Fruit fly (Drosophila melanogaster) whole organism, prepupa: ENCODE data around the gene CG10063.
A peak's percentile ranks its signal among the peaks of the same experiment; 100 is the strongest.

Experiments used
- CG10669 ChIP-seq: fragments of 200-800 bp; sonication (Bioruptor generic); optimal IDR thresholded peaks from 3 replicates; lab custom pipeline; 2018; ENCODE audit warnings: missing biosample characterization, mild to moderate bottlenecking, missing genetic modification characterization, moderate library complexity
- CG11762 ChIP-seq: fragments of 200-800 bp; sonication (Bioruptor generic); optimal IDR thresholded peaks from 3 replicates; lab custom pipeline; 2016; ENCODE audit warnings: missing biosample characterization, missing genetic modification characterization; ENCODE audit not compliant: insufficient read depth
- CG11902 ChIP-seq: fragments of 200-800 bp; sonication (Bioruptor generic); optimal IDR thresholded peaks from 3 replicates; lab custom pipeline; 2016; ENCODE audit warnings: missing biosample characterization, missing genetic modification characterization
- CG1621 ChIP-seq: fragments of 200-800 bp; sonication (Bioruptor generic); optimal IDR thresholded peaks from 3 replicates; lab custom pipeline; 2018; ENCODE audit warnings: missing biosample characterization, mild to moderate bottlenecking, missing genetic modification characterization
- CG31627 ChIP-seq: fragments of 200-800 bp; sonication (Bioruptor generic); optimal IDR thresholded peaks from 3 replicates; lab custom pipeline; 2016; ENCODE audit warnings: missing biosample characterization, missing genetic modification characterization
- CG32006 ChIP-seq: fragments of 200-800 bp; sonication (Bioruptor generic); optimal IDR thresholded peaks from 3 replicates; lab custom pipeline; 2017; ENCODE audit warnings: missing biosample characterization, mild to moderate bottlenecking, missing genetic modification characterization
- CG3919 ChIP-seq: fragments of 200-800 bp; sonication (Bioruptor generic); optimal IDR thresholded peaks from 3 replicates; lab custom pipeline; 2016; ENCODE audit warnings: missing biosample characterization, missing genetic modification characterization
- CG4318 ChIP-seq: fragments of 200-800 bp; sonication (Bioruptor generic); optimal IDR thresholded peaks from 3 replicates; lab custom pipeline; 2017; ENCODE audit warnings: missing biosample characterization, mild to moderate bottlenecking, missing genetic modification characterization
- CG6792 ChIP-seq: fragments of 200-800 bp; sonication (Bioruptor generic); optimal IDR thresholded peaks from 3 replicates; lab custom pipeline; 2016; ENCODE audit warnings: missing biosample characterization, missing genetic modification characterization
- CG6854 ChIP-seq: fragments of 200-800 bp; sonication (Bioruptor generic); optimal IDR thresholded peaks from 2 replicates; lab custom pipeline; 2017; ENCODE audit warnings: missing biosample characterization, mild to moderate bottlenecking, missing genetic modification characterization
- CG8119 ChIP-seq: fragments of 200-800 bp; sonication (Bioruptor generic); IDR thresholded peaks from 3 replicates; pipeline ENCODE4 v1.3.6; 2022; ENCODE audit warnings: missing biosample characterization, missing genetic modification characterization
- CG8319 ChIP-seq: fragments of 200-800 bp; sonication (Bioruptor generic); optimal IDR thresholded peaks from 3 replicates; lab custom pipeline; 2016; ENCODE audit warnings: missing biosample characterization, missing genetic modification characterization
- CG8632 ChIP-seq: fragments of 200-800 bp; sonication (Bioruptor generic); optimal IDR thresholded peaks from 3 replicates; lab custom pipeline; 2016; ENCODE audit warnings: missing biosample characterization, missing genetic modification characterization
- CG9139 ChIP-seq: fragments of 200-800 bp; sonication (Bioruptor generic); optimal IDR thresholded peaks from 3 replicates; lab custom pipeline; 2017; ENCODE audit warnings: missing biosample characterization, mild to moderate bottlenecking, missing genetic modification characterization
- Eip93F ChIP-seq: fragments of 200-800 bp; sonication (Bioruptor generic); optimal IDR thresholded peaks from 2 replicates; lab custom pipeline; 2016; ENCODE audit warnings: missing biosample characterization, mild to moderate bottlenecking, missing genetic modification characterization
- Ets21C ChIP-seq: fragments of 200-800 bp; sonication (Bioruptor generic); optimal IDR thresholded peaks from 3 replicates; lab custom pipeline; 2016; ENCODE audit warnings: missing biosample characterization, missing genetic modification characterization
- Ets96B ChIP-seq: fragments of 200-800 bp; optimal IDR thresholded peaks from 2 replicates; lab custom pipeline; 2019; ENCODE audit warnings: missing biosample characterization, mild to moderate bottlenecking, missing genetic modification characterization, moderate library complexity
- Gug ChIP-seq: fragments of 200-800 bp; sonication (Bioruptor generic); IDR thresholded peaks from 2 replicates; pipeline ENCODE4 v1.3.6; 2022; ENCODE audit warnings: missing biosample characterization, missing genetic modification characterization
- Hr38 ChIP-seq: sonication (Bioruptor generic); optimal IDR thresholded peaks from 2 replicates; lab custom pipeline; 2016; ENCODE audit warnings: missing biosample characterization, missing genetic modification characterization
- Hr39 ChIP-seq: fragments of 200-800 bp; sonication (Bioruptor generic); optimal IDR thresholded peaks from 2 replicates; lab custom pipeline; 2016; ENCODE audit warnings: missing biosample characterization, missing genetic modification characterization
- Lpt ChIP-seq: fragments of 200-800 bp; sonication (Bioruptor generic); optimal IDR thresholded peaks from 3 replicates; lab custom pipeline; 2016; ENCODE audit warnings: missing biosample characterization, missing genetic modification characterization
- Smox ChIP-seq: fragments of 200-800 bp; sonication (Bioruptor generic); optimal IDR thresholded peaks from 3 replicates; lab custom pipeline; 2016; ENCODE audit warnings: missing biosample characterization, missing genetic modification characterization
- acj6 ChIP-seq: fragments of 200-800 bp; sonication (Bioruptor generic); optimal IDR thresholded peaks from 3 replicates; lab custom pipeline; 2016; ENCODE audit warnings: missing biosample characterization, missing genetic modification characterization
- cyc ChIP-seq: fragments of 200-800 bp; sonication (Bioruptor generic); optimal IDR thresholded peaks from 3 replicates; lab custom pipeline; 2016; ENCODE audit warnings: missing biosample characterization, missing genetic modification characterization
- dac ChIP-seq: fragments of 200-800 bp; sonication (Bioruptor generic); optimal IDR thresholded peaks from 2 replicates; lab custom pipeline; 2017; ENCODE audit warnings: missing biosample characterization, mild to moderate bottlenecking, missing genetic modification characterization
- dsx ChIP-seq: fragments of 200-800 bp; optimal IDR thresholded peaks from 3 replicates; lab custom pipeline; 2019; ENCODE audit warnings: missing biosample characterization, mild to moderate bottlenecking, missing genetic modification characterization, moderate library complexity; ENCODE audit not compliant: poor library complexity, severe bottlenecking
- esn ChIP-seq: fragments of 200-800 bp; sonication (Bioruptor generic); optimal IDR thresholded peaks from 2 replicates; lab custom pipeline; 2016; ENCODE audit warnings: missing biosample characterization, mild to moderate bottlenecking, missing genetic modification characterization, moderate library complexity
- fd59A ChIP-seq: fragments of 200-800 bp; sonication (Bioruptor generic); optimal IDR thresholded peaks from 2 replicates; lab custom pipeline; 2017; ENCODE audit warnings: missing biosample characterization, mild to moderate bottlenecking, missing genetic modification characterization, missing genetic modification reagents
- fd85E ChIP-seq: fragments of 200-800 bp; sonication (Bioruptor generic); optimal IDR thresholded peaks from 3 replicates; lab custom pipeline; 2016; ENCODE audit warnings: missing biosample characterization, missing genetic modification characterization
- fkh ChIP-seq: fragments of 200-800 bp; sonication (Bioruptor generic); optimal IDR thresholded peaks from 3 replicates; lab custom pipeline; 2017; ENCODE audit warnings: missing biosample characterization, mild to moderate bottlenecking, missing genetic modification characterization, moderate library complexity
- net ChIP-seq: fragments of 200-800 bp; sonication (Bioruptor generic); optimal IDR thresholded peaks from 3 replicates; lab custom pipeline; 2016; ENCODE audit warnings: missing biosample characterization, missing genetic modification characterization
- pdm3 ChIP-seq: fragments of 200-800 bp; sonication (Bioruptor generic); optimal IDR thresholded peaks from 3 replicates; lab custom pipeline; 2016; ENCODE audit warnings: missing biosample characterization, missing genetic modification characterization
- salr ChIP-seq, 2 experiments: fragments of 200-800 bp; sonication (Bioruptor generic); optimal IDR thresholded peaks; 3 replicates each; lab custom pipeline; 2016 to 2018; ENCODE audit warnings: missing biosample characterization in 2 of 2, missing genetic modification characterization in 2 of 2, mild to moderate bottlenecking in 1 of 2
- spab ChIP-seq: fragments of 200-800 bp; sonication (Bioruptor generic); optimal IDR thresholded peaks from 2 replicates; lab custom pipeline; 2017; ENCODE audit warnings: missing biosample characterization, mild to moderate bottlenecking, missing genetic modification characterization, missing genetic modification reagents
- ss ChIP-seq, 2 experiments: fragments of 200-800 bp; sonication (Bioruptor generic); optimal IDR thresholded peaks; 2 replicates in 1 of 2; 3 replicates in 1 of 2; lab custom pipeline; 2017 to 2018; ENCODE audit warnings: mild to moderate bottlenecking in 2 of 2, missing biosample characterization in 2 of 2, missing genetic modification characterization in 2 of 2, moderate library complexity in 1 of 2
- svp ChIP-seq: fragments of 200-800 bp; sonication (Bioruptor generic); peaks from one replicate; lab custom pipeline; 2016; ENCODE audit warnings: missing biosample characterization, missing genetic modification characterization
- topi ChIP-seq: fragments of 200-800 bp; sonication (Bioruptor generic); optimal IDR thresholded peaks from 3 replicates; lab custom pipeline; 2016; ENCODE audit warnings: missing biosample characterization, missing genetic modification characterization
- vri ChIP-seq: fragments of 200-800 bp; sonication (Bioruptor generic); optimal IDR thresholded peaks from 3 replicates; lab custom pipeline; 2016; ENCODE audit warnings: missing biosample characterization, mild to moderate bottlenecking, missing genetic modification characterization

CG10063 gene

dm6 chr3L:6968961-6969814 is 3.1 kb downstream of the CG10063 start, which contains the start of the genes Mis12 and CG9953 (continued):
- peak; percentile 40 for TF ChIP-seq CG8632 (GFP tag; lab: Kevin White, UChicago)
- TF ChIP-seq acj6: peak; percentile 32
- TF ChIP-seq esn (GFP tag; lab: Kevin White, UChicago): peak; percentile 63
- TF ChIP-seq CG9139 (GFP tag; lab: Kevin White, UChicago): no peak
- TF ChIP-seq CG1621 (tag; lab: Kevin White, UChicago): no peak
- no peak; the same call in 2 of the 3 replicates for TF ChIP-seq CG8119 (GFP tag; lab: Robert Waterston, UW)
- peak; percentile 27 for TF ChIP-seq Ets96B (tag; lab: Kevin White, UChicago)
- peak; percentile 23 for TF ChIP-seq cyc (GFP tag; lab: Kevin White, UChicago)
- peak; percentile 67 for TF ChIP-seq CG32006 (GFP tag; lab: Kevin White, UChicago)
- peak; percentile 42 for TF ChIP-seq CG31627 (GFP tag; lab: Kevin White, UChicago)
- peak; percentile 80 for TF ChIP-seq svp (GFP tag; lab: Kevin White, UChicago)
- TF ChIP-seq dsx (GFP tag; lab: Kevin White, UChicago): no peak
- TF ChIP-seq ss (GFP tag; optimal IDR thresholded peaks at IDR 0.05; lab: Kevin White, UChicago): no peak
- TF ChIP-seq CG3919 (GFP tag; lab: Kevin White, UChicago): peak; percentile 44
- no peak for TF ChIP-seq Hr38 (GFP tag; lab: Kevin White, UChicago)
- no peak for TF ChIP-seq CG8319
- no peak for TF ChIP-seq CG6854 (GFP tag; lab: Kevin White, UChicago)
- TF ChIP-seq CG4318 (GFP tag; lab: Kevin White, UChicago): peak; percentile 55
- peak; percentile 24 for TF ChIP-seq Hr39 (GFP tag; lab: Kevin White, UChicago)
- peak; percentile 18 for TF ChIP-seq net (GFP tag; lab: Kevin White, UChicago)
- TF ChIP-seq pdm3 (GFP tag; lab: Kevin White, UChicago): peak; percentile 55
- no peak for TF ChIP-seq CG11762 (GFP tag; lab: Kevin White, UChicago)
- no peak for TF ChIP-seq salr (GFP tag; optimal IDR thresholded peaks at IDR 0.05; lab: Kevin White, UChicago)
- no peak for TF ChIP-seq spab (GFP tag; lab: Kevin White, UChicago)
- no peak for TF ChIP-seq Eip93F (GFP tag; lab: Kevin White, UChicago)
- TF ChIP-seq Lpt (GFP tag; lab: Kevin White, UChicago): no peak
- no peak for TF ChIP-seq Ets21C (GFP tag; lab: Kevin White, UChicago)
- peak; percentile 14 for TF ChIP-seq CG11902 (GFP tag; lab: Kevin White, UChicago)
- peak; percentile 23 for TF ChIP-seq CG6792 (GFP tag; lab: Kevin White, UChicago)
- no peak for TF ChIP-seq dac (GFP tag; lab: Kevin White, UChicago)
- TF ChIP-seq topi (GFP tag; lab: Kevin White, UChicago): peak; percentile 13
- peak; percentile 27; the same call in 1 of the 2 replicates for TF ChIP-seq Gug (GFP tag; lab: Robert Waterston, UW)

dm6 chr3L:6967797-6968196 is 4.5 kb downstream of the CG10063 start, which contains the start of gene CG10064:
TSS of gene CG10064 (minus strand) at chr3L:6967897.
- TF ChIP-seq fd85E (GFP tag; lab: Kevin White, UChicago) (no peak), esn (GFP tag; lab: Kevin White, UChicago) (no peak), dsx (GFP tag; lab: Kevin White, UChicago) (no peak), Ets21C (GFP tag; lab: Kevin White, UChicago) (no peak), svp (GFP tag; lab: Kevin White, UChicago) (no peak), fd59A (GFP tag; lab: Kevin White, UChicago) (no peak), Eip93F (GFP tag; lab: Kevin White, UChicago) (no peak), net (GFP tag; lab: Kevin White, UChicago) (no peak), CG10669 (GFP tag; lab: Kevin White, UChicago) (no peak), Hr39 (GFP tag; lab: Kevin White, UChicago) (no peak), vri (GFP tag; lab: Kevin White, UChicago) (no peak), CG32006 (GFP tag; lab: Kevin White, UChicago) (no peak), Smox (GFP tag; lab: Kevin White, UChicago) (no peak), fkh (GFP tag; lab: Kevin White, UChicago) (no peak), acj6 (no peak), CG9139 (GFP tag; lab: Kevin White, UChicago) (no peak)
